Worm (Caenorhabditis elegans): ENCODE measurements around the gene F58G6.3.

DNA sequence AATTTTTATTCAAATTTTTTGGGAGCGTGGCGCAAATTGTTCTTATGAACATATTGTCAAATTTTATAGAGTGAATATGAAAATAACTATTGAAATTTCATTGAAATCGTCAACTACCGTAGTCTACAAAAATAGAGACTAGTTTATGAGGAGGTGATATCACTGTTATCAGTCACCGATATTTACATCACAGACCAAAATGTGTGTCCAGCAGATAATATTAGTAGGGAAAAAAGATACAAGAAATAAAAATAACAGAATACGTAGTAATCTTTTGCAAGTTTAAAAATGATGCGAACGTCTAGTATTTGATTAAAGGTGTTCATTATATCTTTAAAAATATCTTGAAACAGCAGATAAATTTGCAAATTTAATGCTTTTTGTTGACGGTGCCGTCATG, 26.0 kb downstream of the F58G6.3 start:
- TF ChIP-seq pes-1 (GFP tag; IDR thresholded peaks at IDR 0.05) (no peak), B0310.2 (tag; optimal IDR thresholded peaks at IDR 0.05) (no peak), flt-1 (GFP tag; IDR thresholded peaks at IDR 0.05) (no peak), hmg-4 (GFP tag; optimal IDR thresholded peaks at IDR 0.05) (no peak), tra-4 (tag; optimal IDR thresholded peaks at IDR 0.05) (no peak), hnd-1 (tag; optimal IDR thresholded peaks at IDR 0.05) (no peak), tbx-37 (GFP tag; conservative IDR thresholded peaks at IDR 0.05) (no peak), ama-1 (optimal IDR thresholded peaks at IDR 0.05) (no peak), tbx-11 (GFP tag; IDR thresholded peaks at IDR 0.05) (no peak), sea-1 (GFP tag; conservative IDR thresholded peaks at IDR 0.05) (no peak), ceh-13 (GFP tag; optimal IDR thresholded peaks at IDR 0.05) (no peak), ets-7 (tag; optimal IDR thresholded peaks at IDR 0.05) (no peak), aly-1 (tag; optimal IDR thresholded peaks at IDR 0.05) (no peak)

Measured in whole organism, early embryonic.